Worm (Caenorhabditis elegans): ENCODE results near the gene mnk-1.
A peak's percentile ranks its signal among the peaks of the same experiment; 100 is the strongest.

The mnk-1 gene

DNA sequence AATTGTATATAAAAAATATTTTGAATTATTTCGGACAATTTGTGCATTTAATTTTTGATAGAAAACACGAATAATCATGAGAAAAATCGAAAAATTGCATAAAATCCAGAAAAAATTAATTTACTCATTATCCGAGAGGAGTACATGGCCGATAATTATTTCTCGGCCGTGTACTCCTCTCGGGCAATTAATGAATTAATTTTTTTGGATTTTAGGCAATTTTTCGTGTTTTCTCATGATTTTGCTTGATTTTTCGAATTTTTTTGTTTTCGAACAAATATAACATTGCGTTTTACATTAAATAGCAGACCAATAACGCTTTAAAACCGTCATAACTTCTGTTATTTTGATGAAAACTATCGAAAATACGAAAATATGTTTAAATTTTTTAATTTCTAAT lies 16.9 kb downstream of the mnk-1 start (continued):
- no peak for TF ChIP-seq tlp-1 (tag; optimal IDR thresholded peaks at IDR 0.05)
- TF ChIP-seq C04F5.9 (tag; optimal IDR thresholded peaks at IDR 0.05): peak; percentile 88
- no peak for TF ChIP-seq ets-5 (GFP tag; IDR thresholded peaks at IDR 0.05)
- no peak for TF ChIP-seq nhr-28 (tag; optimal IDR thresholded peaks at IDR 0.05)
- no peak for TF ChIP-seq ceh-63 (GFP tag; optimal IDR thresholded peaks at IDR 0.05)
- peak; percentile 85 for TF ChIP-seq pax-3 (tag; optimal IDR thresholded peaks at IDR 0.05)
- no peak for TF ChIP-seq nhr-76 (tag; optimal IDR thresholded peaks at IDR 0.05)
- TF ChIP-seq unc-98 (GFP tag; IDR thresholded peaks at IDR 0.05): 0 out of 2 replicates have a peak, but pooled peaks have one; percentile 34
- TF ChIP-seq ztf-11 (tag; optimal IDR thresholded peaks at IDR 0.05): peak in 1 of 2 experiments; percentile 94
- TF ChIP-seq ceh-90 (tag; optimal IDR thresholded peaks at IDR 0.05): peak; percentile 89
- peak; percentile 52; the same call in 1 of the 2 replicates for TF ChIP-seq grh-1 (GFP tag; IDR thresholded peaks at IDR 0.05)
- TF ChIP-seq alr-1 (tag; optimal IDR thresholded peaks at IDR 0.05; ENCODE audit: borderline replicate concordance): no peak
- no peak for TF ChIP-seq fkh-10 (GFP tag; optimal IDR thresholded peaks at IDR 0.05)
- no peak for TF ChIP-seq sptf-1 (tag; optimal IDR thresholded peaks at IDR 0.05)
- TF ChIP-seq nhr-11 (tag; optimal IDR thresholded peaks at IDR 0.05): peak; percentile 55
- peak; percentile 36 for TF ChIP-seq F16B12.6 (tag; optimal IDR thresholded peaks at IDR 0.05)
- TF ChIP-seq egl-27 (tag; optimal IDR thresholded peaks at IDR 0.05): no peak
- peak; percentile 88 for TF ChIP-seq tbx-2 (tag; optimal IDR thresholded peaks at IDR 0.05)
- peak; percentile 37 for TF ChIP-seq fos-1 (tag; optimal IDR thresholded peaks at IDR 0.05)
- TF ChIP-seq efl-1 (optimal IDR thresholded peaks at IDR 0.05): peak; percentile 55 to 75
- TF ChIP-seq efl-1 (GFP tag; optimal IDR thresholded peaks at IDR 0.05 in 1 of 2): peak; percentile 68 to 97
- peak; percentile 91 for TF ChIP-seq lir-3 (tag; optimal IDR thresholded peaks at IDR 0.05; ENCODE audit: poor library complexity)
- TF ChIP-seq pag-3 (tag; optimal IDR thresholded peaks at IDR 0.05; ENCODE audit: borderline replicate concordance, insufficient read depth): no peak
- TF ChIP-seq Y116A8C.19 (tag; optimal IDR thresholded peaks at IDR 0.05; ENCODE audit: borderline replicate concordance): peak; percentile 56
- peak; percentile 55 for TF ChIP-seq lin-39 (tag; optimal IDR thresholded peaks at IDR 0.05)
- peak; percentile 71 for TF ChIP-seq lin-14 (GFP tag; optimal IDR thresholded peaks at IDR 0.05)
- peak; percentile 70 for TF ChIP-seq hlh-4 (tag; optimal IDR thresholded peaks at IDR 0.05)
- peak; percentile 97 for TF ChIP-seq rnt-1 (tag; optimal IDR thresholded peaks at IDR 0.05)
- TF ChIP-seq sup-37 (GFP tag; optimal IDR thresholded peaks at IDR 0.05): peak; percentile 40
- no peak for TF ChIP-seq unc-62 (GFP tag; optimal IDR thresholded peaks at IDR 0.05)
- peak; percentile 10 for TF ChIP-seq nhr-77 (tag; optimal IDR thresholded peaks at IDR 0.05)
- TF ChIP-seq dpl-1 (GFP tag; optimal IDR thresholded peaks at IDR 0.05): peak; percentile 42 to 73 (median 52)
- TF ChIP-seq aly-2 (tag; optimal IDR thresholded peaks at IDR 0.05): no peak
- peak; percentile 79 for TF ChIP-seq swsn-7 (tag; optimal IDR thresholded peaks at IDR 0.05)
- TF ChIP-seq egl-13 (tag; optimal IDR thresholded peaks at IDR 0.05): peak; percentile 80
- TF ChIP-seq unc-130 (tag; optimal IDR thresholded peaks at IDR 0.05): no peak
- TF ChIP-seq irx-1 (tag; optimal IDR thresholded peaks at IDR 0.05): peak; percentile 94
- TF ChIP-seq xbp-1 (tag; optimal IDR thresholded peaks at IDR 0.05): peak; percentile 81
- no peak for TF ChIP-seq ces-1 (GFP tag; optimal IDR thresholded peaks at IDR 0.05)
- TF ChIP-seq C34B4.2 (tag; optimal IDR thresholded peaks at IDR 0.05): no peak
- TF ChIP-seq jun-1 (tag; optimal IDR thresholded peaks at IDR 0.05): no peak
- TF ChIP-seq mef-2 (tag; optimal IDR thresholded peaks at IDR 0.05): no peak
- no peak for TF ChIP-seq hpl-2 (GFP tag; optimal IDR thresholded peaks at IDR 0.05)
- no peak for TF ChIP-seq elt-3 (tag; optimal IDR thresholded peaks at IDR 0.05)
- TF ChIP-seq lin-13 (GFP tag; optimal IDR thresholded peaks at IDR 0.05): peak; percentile 65
- TF ChIP-seq isw-1 (GFP tag; IDR thresholded peaks at IDR 0.05): peak; percentile 25; the same call in 1 of the 2 replicates
